Worm (Caenorhabditis elegans): Measurements from ENCODE around the gene ZK673.6.

ce11 chrII:10435836-10436235 is 28.3 kb downstream of the ZK673.6 start, which contains the start of gene cut-4:
- no peak for TF ChIP-seq hlh-6 (tag; optimal IDR thresholded peaks at IDR 0.05)
- no peak for TF ChIP-seq pha-4 (tag; optimal IDR thresholded peaks at IDR 0.05)
- TF ChIP-seq pha-2 (tag; optimal IDR thresholded peaks at IDR 0.05): no peak
- no peak for TF ChIP-seq mec-3 (tag; optimal IDR thresholded peaks at IDR 0.05; ENCODE audit: borderline replicate concordance)
- TF ChIP-seq Y22D7AL.16 (tag; optimal IDR thresholded peaks at IDR 0.05): no peak
- no peak for TF ChIP-seq ttx-3 (tag; optimal IDR thresholded peaks at IDR 0.05)
- no peak for TF ChIP-seq ceh-22 (tag; optimal IDR thresholded peaks at IDR 0.05)
- no peak for TF ChIP-seq ama-1 (optimal IDR thresholded peaks at IDR 0.05)
- no peak for TF ChIP-seq ceh-34 (tag; optimal IDR thresholded peaks at IDR 0.05)
- TF ChIP-seq nhr-11 (tag; optimal IDR thresholded peaks at IDR 0.05): no peak
- TF ChIP-seq ceh-14 (tag; optimal IDR thresholded peaks at IDR 0.05): no peak
- TF ChIP-seq fkh-6 (tag; optimal IDR thresholded peaks at IDR 0.05): no peak
- TF ChIP-seq madf-2 (tag; optimal IDR thresholded peaks at IDR 0.05): no peak
- no peak for TF ChIP-seq ref-2 (tag; optimal IDR thresholded peaks at IDR 0.05)

Measured in whole organism, late embryonic.